Worm (Caenorhabditis elegans) whole organism, mixed stage, embryonic: ENCODE measurements around the gene ger-1.
A peak's percentile ranks its signal among the peaks of the same experiment; 100 is the strongest.

Experiments
- blmp-1 ChIP-seq: fragments of 150-350 bp; optimal IDR thresholded peaks from 2 replicates; lab custom pipeline; 2014; ENCODE audit warnings: missing biosample characterization, missing genetic modification characterization
- elt-1 ChIP-seq: sonication (generic microtip); optimal IDR thresholded peaks from 2 replicates; lab custom pipeline; 2017; ENCODE audit warnings: missing genetic modification characterization, mild to moderate bottlenecking, missing compliant biosample characterization, antibody characterized with exemption, moderate library complexity, borderline replicate concordance; ENCODE audit not compliant: insufficient read depth
- elt-3 ChIP-seq: fragments of 150-350 bp; optimal IDR thresholded peaks from 2 replicates; lab custom pipeline; 2014; ENCODE audit warnings: missing biosample characterization, missing genetic modification characterization
- lin-13 ChIP-seq: fragments of 150-350 bp; optimal IDR thresholded peaks from 2 replicates; lab custom pipeline; 2014; ENCODE audit warnings: missing biosample characterization, missing genetic modification characterization
- mab-5 ChIP-seq: fragments of 150-350 bp; optimal IDR thresholded peaks from 2 replicates; lab custom pipeline; 2014; ENCODE audit warnings: missing biosample characterization, missing genetic modification characterization
- mls-2 ChIP-seq: sonication (generic microtip); optimal IDR thresholded peaks from 2 replicates; lab custom pipeline; 2016; ENCODE audit warnings: mild to moderate bottlenecking, missing genetic modification characterization, moderate library complexity, missing compliant biosample characterization
- nhr-12 ChIP-seq: fragments of 150-350 bp; optimal IDR thresholded peaks from 2 replicates; lab custom pipeline; 2014; ENCODE audit warnings: missing biosample characterization, missing genetic modification characterization
- nhr-237 ChIP-seq: fragments of 150-350 bp; optimal IDR thresholded peaks from 2 replicates; lab custom pipeline; 2014; ENCODE audit warnings: missing biosample characterization, missing genetic modification characterization
- nhr-28 ChIP-seq: fragments of 150-350 bp; optimal IDR thresholded peaks from 2 replicates; lab custom pipeline; 2014; ENCODE audit warnings: missing biosample characterization, missing genetic modification characterization
- sptf-1 ChIP-seq: sonication (generic microtip); optimal IDR thresholded peaks from 2 replicates; lab custom pipeline; 2017; ENCODE audit warnings: mild to moderate bottlenecking, missing genetic modification characterization, moderate library complexity, missing compliant biosample characterization
- unc-62 ChIP-seq: fragments of 150-350 bp; optimal IDR thresholded peaks from 2 replicates; lab custom pipeline; 2014; ENCODE audit warnings: missing biosample characterization, missing genetic modification reagents, missing genetic modification characterization
- ztf-11 ChIP-seq: fragments of 150-350 bp; optimal IDR thresholded peaks from 2 replicates; lab custom pipeline; 2014; ENCODE audit warnings: missing biosample characterization, missing genetic modification characterization

DNA sequence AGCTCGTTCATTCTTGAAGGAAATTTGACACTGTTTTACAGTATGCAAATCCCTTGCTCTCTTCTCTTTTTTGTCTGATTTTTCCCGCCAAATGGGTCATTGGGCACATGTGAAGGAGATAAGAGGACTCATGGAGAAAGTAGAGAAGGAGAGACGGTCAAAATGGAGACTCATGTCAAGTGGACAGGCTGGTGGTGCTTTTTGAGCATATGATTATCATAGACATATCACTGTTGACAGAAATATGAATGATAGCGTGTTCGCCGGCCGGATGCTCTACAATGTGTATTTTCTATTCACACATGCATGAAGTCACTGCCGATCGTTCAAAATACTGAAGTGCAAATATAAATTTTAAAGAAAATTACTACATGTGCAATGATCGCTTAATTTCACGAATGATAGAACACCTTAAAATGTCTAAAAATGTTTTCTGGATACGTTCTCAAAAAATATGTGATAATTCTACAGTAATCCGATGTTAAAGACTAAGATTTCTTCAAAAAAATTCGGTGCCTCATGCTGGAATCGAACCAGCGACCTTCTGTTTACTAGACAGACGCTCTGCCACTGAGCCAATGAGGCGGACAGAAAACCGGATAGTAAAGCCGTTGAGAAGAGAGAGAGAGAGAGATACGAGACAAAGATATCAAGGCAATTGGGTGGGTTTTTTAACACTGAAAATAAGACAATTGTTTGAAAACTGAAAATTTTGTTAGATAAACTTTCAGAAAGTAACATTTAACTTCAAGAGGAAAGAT, 37.1 kb downstream of the ger-1 start:
- TF ChIP-seq ztf-11 (tag; lab: Kevin White, UChicago), result no peak
- no peak for TF ChIP-seq unc-62 (GFP tag; lab: Kevin White, UChicago)
- no peak for TF ChIP-seq nhr-28 (tag; lab: Kevin White, UChicago)
- TF ChIP-seq mls-2, result peak; percentile 49
- no peak for TF ChIP-seq blmp-1 (tag; lab: Kevin White, UChicago)
- TF ChIP-seq elt-3 (tag; lab: Kevin White, UChicago), result no peak
- no peak for TF ChIP-seq lin-13
- TF ChIP-seq elt-1 (tag; lab: Kevin White, UChicago), result no peak
- no peak for TF ChIP-seq nhr-237 (tag; lab: Kevin White, UChicago)
- no peak for TF ChIP-seq nhr-12 (tag; lab: Kevin White, UChicago)
- TF ChIP-seq mab-5 (tag; lab: Kevin White, UChicago), result no peak
- peak; percentile 75 for TF ChIP-seq sptf-1 (tag; lab: Kevin White, UChicago)
